Fruit fly (Drosophila melanogaster) whole organism, embryonic: Measurements from ENCODE around the gene Pino.

ENCODE experiments used
- Adf1 ChIP-seq: fragments of 200-800 bp; sonication (Bioruptor generic); IDR thresholded peaks from 2 replicates; pipeline ENCODE4 v1.3.6; 2022; ENCODE audit warnings: missing biosample characterization, missing genetic modification characterization
- Aef1 ChIP-seq: fragments of 200-800 bp; sonication (Bioruptor generic); IDR thresholded peaks from 3 replicates; pipeline ENCODE4 v1.3.6; 2022; ENCODE audit warnings: missing biosample characterization, missing genetic modification characterization
- Antp ChIP-seq: fragments of 200-800 bp; sonication (Bioruptor generic); optimal IDR thresholded peaks from 3 replicates; lab custom pipeline; 2016; ENCODE audit warnings: missing biosample characterization, missing genetic modification characterization
- Asciz ChIP-seq: fragments of 200-800 bp; sonication (Bioruptor generic); optimal IDR thresholded peaks from 2 replicates; lab custom pipeline; 2017; ENCODE audit warnings: missing biosample characterization, mild to moderate bottlenecking, missing genetic modification characterization, missing genetic modification reagents
- CG10267 ChIP-seq: fragments of 200-800 bp; sonication (Bioruptor generic); optimal IDR thresholded peaks from 2 replicates; lab custom pipeline; 2018; ENCODE audit warnings: missing biosample characterization, mild to moderate bottlenecking, missing genetic modification characterization, moderate library complexity
- CG13894 ChIP-seq: fragments of 200-800 bp; sonication (Bioruptor generic); optimal IDR thresholded peaks from 3 replicates; lab custom pipeline; 2018; ENCODE audit warnings: missing biosample characterization, mild to moderate bottlenecking, missing genetic modification characterization, moderate library complexity
- CG16813 ChIP-seq: fragments of 200-800 bp; sonication (Bioruptor generic); IDR thresholded peaks from 3 replicates; pipeline ENCODE4 v1.3.6; 2022; ENCODE audit warnings: missing biosample characterization, missing genetic modification characterization; ENCODE audit not compliant: partially characterized antibody
- CG17612 ChIP-seq: fragments of 200-800 bp; sonication (Bioruptor generic); IDR thresholded peaks from 2 replicates; pipeline ENCODE4 v1.3.6; 2022; ENCODE audit warnings: missing biosample characterization, missing genetic modification characterization
- CG18764 ChIP-seq: fragments of 200-800 bp; sonication (Bioruptor generic); optimal IDR thresholded peaks from 3 replicates; lab custom pipeline; 2016; ENCODE audit warnings: missing biosample characterization, missing genetic modification characterization
- CG32532 ChIP-seq: fragments of 200-800 bp; sonication (Bioruptor generic); IDR thresholded peaks from 2 replicates; pipeline ENCODE4 v1.3.6; 2022; ENCODE audit warnings: missing biosample characterization, missing genetic modification characterization
- CG42726 ChIP-seq: fragments of 200-800 bp; sonication (Bioruptor generic); IDR thresholded peaks from 2 replicates; pipeline ENCODE4 v1.3.6; 2022; ENCODE audit warnings: missing biosample characterization, missing genetic modification characterization; ENCODE audit not compliant: partially characterized antibody
- CG4360 ChIP-seq: fragments of 200-800 bp; sonication (Bioruptor generic); IDR thresholded peaks from 2 replicates; pipeline ENCODE4 v1.3.6; 2022; ENCODE audit warnings: missing biosample characterization, missing genetic modification characterization
- CG4820 ChIP-seq: fragments of 200-800 bp; sonication (Bioruptor generic); optimal IDR thresholded peaks from 3 replicates; lab custom pipeline; 2016; ENCODE audit warnings: missing biosample characterization, missing genetic modification characterization
- CG7271 ChIP-seq: fragments of 200-800 bp; sonication (Bioruptor generic); optimal IDR thresholded peaks from 2 replicates; lab custom pipeline; 2018; ENCODE audit warnings: missing biosample characterization, mild to moderate bottlenecking, missing genetic modification characterization, moderate library complexity
- CG7786 ChIP-seq: fragments of 200-800 bp; sonication (Bioruptor generic); optimal IDR thresholded peaks from 2 replicates; lab custom pipeline; 2016; ENCODE audit warnings: missing biosample characterization, missing genetic modification characterization
- CG8290 ChIP-seq, 3 experiments: fragments of 200-800 bp; sonication (Bioruptor generic); optimal IDR thresholded peaks; 2 replicates each; lab custom pipeline; 2016 to 2019; ENCODE audit warnings: missing biosample characterization in 3 of 3, missing genetic modification characterization in 3 of 3, mild to moderate bottlenecking in 2 of 3, moderate library complexity in 1 of 3
- D ChIP-seq, 2 experiments: fragments of 200-800 bp in 1 of 2; fragments of >200 bp in 1 of 2; sonication (Bioruptor generic) in 1 of 2; optimal IDR thresholded peaks; 2 replicates in 1 of 2; 3 replicates in 1 of 2; lab custom pipeline; 2017; ENCODE audit warnings: mild to moderate bottlenecking in 1 of 2, missing biosample characterization in 1 of 2, missing genetic modification characterization in 1 of 2, missing genetic modification reagents in 1 of 2
- D19A ChIP-seq: fragments of 200-800 bp; optimal IDR thresholded peaks from 3 replicates; lab custom pipeline; 2019; ENCODE audit warnings: missing biosample characterization, mild to moderate bottlenecking, missing genetic modification characterization, moderate library complexity
- Dref ChIP-seq: fragments of 200-800 bp; sonication (Bioruptor generic); IDR thresholded peaks from 2 replicates; pipeline ENCODE4 v1.3.6; 2022; ENCODE audit warnings: missing biosample characterization, missing genetic modification characterization
- ERR ChIP-seq: fragments of 200-800 bp; sonication (Bioruptor generic); optimal IDR thresholded peaks from 2 replicates; lab custom pipeline; 2016; ENCODE audit warnings: missing biosample characterization, missing genetic modification characterization
- Eip74EF ChIP-seq, 2 experiments: fragments of 200-800 bp in 1 of 2; fragments of >200 bp in 1 of 2; sonication (Bioruptor generic) in 1 of 2; optimal IDR thresholded peaks; 2 replicates each; lab custom pipeline; 2017 to 2019; ENCODE audit warnings: missing biosample characterization in 2 of 2, missing genetic modification characterization in 2 of 2, mild to moderate bottlenecking in 1 of 2, moderate library complexity in 1 of 2
- Ets65A ChIP-seq: fragments of 200-800 bp; sonication (Bioruptor generic); peaks from one replicate; lab custom pipeline; 2016; ENCODE audit warnings: missing biosample characterization, missing genetic modification characterization
- Fer1 ChIP-seq: fragments of 200-800 bp; sonication (Bioruptor generic); optimal IDR thresholded peaks from 2 replicates; lab custom pipeline; 2017; ENCODE audit warnings: missing biosample characterization, mild to moderate bottlenecking, missing genetic modification characterization
- Hr3 ChIP-seq: fragments of 200-800 bp; sonication (Bioruptor generic); optimal IDR thresholded peaks from 3 replicates; lab custom pipeline; 2016; ENCODE audit warnings: missing biosample characterization, missing genetic modification characterization
- Hr78 ChIP-seq, 2 experiments: fragments of 200-800 bp in 1 of 2; fragments of >200 bp in 1 of 2; sonication (Bioruptor generic) in 1 of 2; optimal IDR thresholded peaks; 2 replicates each; lab custom pipeline; 2017 to 2019; ENCODE audit warnings: missing biosample characterization in 2 of 2, missing genetic modification characterization in 2 of 2, mild to moderate bottlenecking in 1 of 2, moderate library complexity in 1 of 2
- MBD-R2 ChIP-seq: fragments of 200-800 bp; sonication (Bioruptor generic); IDR thresholded peaks from 2 replicates; pipeline ENCODE4 v1.3.6; 2022; ENCODE audit warnings: missing biosample characterization, missing genetic modification characterization
- Neu2 ChIP-seq: fragments of 200-800 bp; sonication (Bioruptor generic); optimal IDR thresholded peaks from 3 replicates; lab custom pipeline; 2016; ENCODE audit warnings: missing biosample characterization, missing genetic modification characterization, borderline replicate concordance
- PHDP ChIP-seq: fragments of 200-800 bp; sonication (Bioruptor generic); optimal IDR thresholded peaks from 3 replicates; lab custom pipeline; 2018; ENCODE audit warnings: missing biosample characterization, mild to moderate bottlenecking, missing genetic modification characterization, moderate library complexity
- ara ChIP-seq: fragments of 200-800 bp; sonication (Bioruptor generic); IDR thresholded peaks from 2 replicates; pipeline ENCODE4 v1.3.6; 2022; ENCODE audit warnings: missing biosample characterization, missing genetic modification characterization
- bcd ChIP-seq: fragments of 200-800 bp; sonication (Bioruptor generic); optimal IDR thresholded peaks from 2 replicates; lab custom pipeline; 2017; ENCODE audit warnings: missing biosample characterization, mild to moderate bottlenecking, missing genetic modification characterization
- ci ChIP-seq: fragments of 200-800 bp; sonication (Bioruptor generic); IDR thresholded peaks from 3 replicates; pipeline ENCODE4 v1.3.6; 2022; ENCODE audit warnings: missing biosample characterization, missing genetic modification characterization
- dmrt99B ChIP-seq: fragments of 200-800 bp; sonication (Bioruptor generic); optimal IDR thresholded peaks from 2 replicates; lab custom pipeline; 2018; ENCODE audit warnings: missing biosample characterization, mild to moderate bottlenecking, missing genetic modification characterization, moderate library complexity
- fd3F ChIP-seq: fragments of 200-800 bp; sonication (Bioruptor generic); optimal IDR thresholded peaks from 2 replicates; lab custom pipeline; 2018; ENCODE audit warnings: missing biosample characterization, mild to moderate bottlenecking, missing genetic modification characterization, moderate library complexity
- gcm2 ChIP-seq: fragments of 200-800 bp; sonication (Bioruptor generic); optimal IDR thresholded peaks from 2 replicates; lab custom pipeline; 2016; ENCODE audit warnings: missing biosample characterization, missing genetic modification characterization
- gt ChIP-seq: fragments of 200-800 bp; sonication (Bioruptor generic); IDR thresholded peaks from 2 replicates; pipeline ENCODE4 v1.3.6; 2022; ENCODE audit warnings: missing biosample characterization, missing genetic modification characterization
- kah ChIP-seq: fragments of 200-800 bp; sonication (Bioruptor generic); optimal IDR thresholded peaks from 2 replicates; lab custom pipeline; 2018; ENCODE audit warnings: missing biosample characterization, mild to moderate bottlenecking, missing genetic modification characterization
- nerfin-2 ChIP-seq: fragments of 200-800 bp; sonication (Bioruptor generic); IDR thresholded peaks from 2 replicates; pipeline ENCODE4 v1.3.6; 2022; ENCODE audit warnings: missing biosample characterization, missing genetic modification characterization; ENCODE audit not compliant: partially characterized antibody
- p53 ChIP-seq: fragments of 200-800 bp; sonication (Bioruptor generic); optimal IDR thresholded peaks from 2 replicates; lab custom pipeline; 2016; ENCODE audit warnings: missing biosample characterization, missing genetic modification characterization
- pnt ChIP-seq: fragments of 200-800 bp; sonication (Bioruptor generic); optimal IDR thresholded peaks from 3 replicates; lab custom pipeline; 2016; ENCODE audit warnings: missing biosample characterization, missing genetic modification characterization
- prd ChIP-seq, 3 experiments: fragments of >200 bp in 2 of 3; fragments of 200-800 bp in 1 of 3; sonication (Bioruptor generic) in 1 of 3; optimal IDR thresholded peaks in 2 of 3; IDR thresholded peaks in 1 of 3; 2 replicates in 2 of 3; 3 replicates in 1 of 3; pipeline versions ENCODE4 v1.3.6 to Lab custom; 2017 to 2022; ENCODE audit warnings: missing biosample characterization in 1 of 3, missing genetic modification characterization in 1 of 3
- psq ChIP-seq: fragments of 200-800 bp; sonication (Bioruptor generic); optimal IDR thresholded peaks from 2 replicates; lab custom pipeline; 2017; ENCODE audit warnings: missing biosample characterization, missing genetic modification characterization
- row ChIP-seq: fragments of 200-800 bp; sonication (Bioruptor generic); IDR thresholded peaks from 3 replicates; pipeline ENCODE4 v1.3.6; 2022; ENCODE audit warnings: missing biosample characterization, missing genetic modification characterization
- scrt ChIP-seq: fragments of 200-800 bp; sonication (Bioruptor generic); optimal IDR thresholded peaks from 2 replicates; lab custom pipeline; 2018; ENCODE audit warnings: missing biosample characterization, mild to moderate bottlenecking, missing genetic modification characterization, moderate library complexity
- toy ChIP-seq: fragments of 200-800 bp; sonication (Bioruptor generic); IDR thresholded peaks from 2 replicates; pipeline ENCODE4 v1.3.6; 2022; ENCODE audit warnings: missing biosample characterization, missing genetic modification characterization
- twi ChIP-seq: fragments of 200-800 bp; optimal IDR thresholded peaks from 2 replicates; lab custom pipeline; 2019; ENCODE audit warnings: missing biosample characterization, mild to moderate bottlenecking, missing genetic modification characterization, moderate library complexity

The Pino gene

dm6 chr2L:1144371-1145360 is 15.9 kb upstream of the Pino start (continued):
- TF ChIP-seq fd3F (GFP tag; lab: Kevin White, UChicago) (peak; percentile 17), PHDP (tag; lab: Kevin White, UChicago) (peak; percentile 63), Aef1 (GFP tag; lab: Robert Waterston, UW) (peak; percentile 16; the same call in 1 of the 3 replicates), nerfin-2 (no peak), MBD-R2 (GFP tag; lab: Robert Waterston, UW) (no peak; the same call in 1 of the 2 replicates), p53 (GFP tag; lab: Kevin White, UChicago) (no peak), Eip74EF (GFP tag; optimal IDR thresholded peaks at IDR 0.05; lab: Kevin White, UChicago) (peak in 1 of 2 experiments; percentile 40), toy (GFP tag; lab: Robert Waterston, UW) (no peak), D (optimal IDR thresholded peaks at IDR 0.05; lab: Kevin White, UChicago) (no peak), D (GFP tag; optimal IDR thresholded peaks at IDR 0.05; lab: Kevin White, UChicago) (peak; percentile 54), prd (optimal IDR thresholded peaks at IDR 0.05; lab: Kevin White, UChicago) (no peak), prd (GFP tag; IDR thresholded peaks at IDR 0.05; lab: Robert Waterston, UW) (peak; percentile 54; the same call in 2 of the 3 replicates), dmrt99B (tag; lab: Kevin White, UChicago) (peak; percentile 73), CG18764 (no peak), CG4820 (GFP tag; lab: Kevin White, UChicago) (peak; percentile 33), CG8290 (GFP tag; optimal IDR thresholded peaks at IDR 0.05; lab: Kevin White, UChicago) (no peak), CG8290 (tag; optimal IDR thresholded peaks at IDR 0.05; lab: Kevin White, UChicago) (peak in 1 of 2 experiments; percentile 57), CG42726 (GFP tag; lab: Robert Waterston, UW) (no peak), CG13894 (peak; percentile 31), Fer1 (GFP tag; lab: Kevin White, UChicago) (peak; percentile 47), bcd (GFP tag; lab: Kevin White, UChicago) (peak; percentile 53), CG7271 (tag; lab: Kevin White, UChicago) (no peak), ara (GFP tag; lab: Robert Waterston, UW) (no peak), Hr78 (GFP tag; optimal IDR thresholded peaks at IDR 0.05; lab: Kevin White, UChicago) (no peak), gcm2 (no peak), Hr3 (peak; percentile 39), row (GFP tag; lab: Robert Waterston, UW) (peak; percentile 63), CG32532 (GFP tag; lab: Robert Waterston, UW) (0 out of 2 replicates have a peak, but pooled peaks have one; percentile 18), CG7786 (GFP tag; lab: Kevin White, UChicago) (peak; percentile 30), twi (tag; lab: Kevin White, UChicago) (peak; percentile 9), Dref (no peak), gt (GFP tag; lab: Robert Waterston, UW) (0 out of 2 replicates have a peak, but pooled peaks have one; percentile 9), psq (GFP tag; lab: Kevin White, UChicago) (no peak), CG4360 (no peak), Asciz (no peak), Antp (GFP tag; lab: Kevin White, UChicago) (peak; percentile 28), Adf1 (GFP tag; lab: Robert Waterston, UW) (no peak), CG17612 (GFP tag; lab: Robert Waterston, UW) (no peak)

dm6 chr2L:1143286-1143685 is 14.5 kb upstream of the Pino start:
- TF ChIP-seq pnt (GFP tag; lab: Kevin White, UChicago) (no peak), Ets65A (peak; percentile 17), ERR (GFP tag; lab: Kevin White, UChicago) (peak; percentile 87), CG42726 (GFP tag; lab: Robert Waterston, UW) (0 out of 2 replicates have a peak, but pooled peaks have one; percentile 3), CG16813 (GFP tag; lab: Robert Waterston, UW) (no peak), CG13894 (peak; percentile 44), Neu2 (GFP tag; lab: Kevin White, UChicago) (no peak), ci (GFP tag; lab: Robert Waterston, UW) (no peak), scrt (GFP tag; lab: Kevin White, UChicago) (peak; percentile 58), CG10267 (no peak), kah (GFP tag; lab: Kevin White, UChicago) (peak; percentile 75), D19A (tag; lab: Kevin White, UChicago) (peak; percentile 43)
